Fruit fly (Drosophila melanogaster): ENCODE data around the gene CG15571.

CG15571 gene

DNA sequence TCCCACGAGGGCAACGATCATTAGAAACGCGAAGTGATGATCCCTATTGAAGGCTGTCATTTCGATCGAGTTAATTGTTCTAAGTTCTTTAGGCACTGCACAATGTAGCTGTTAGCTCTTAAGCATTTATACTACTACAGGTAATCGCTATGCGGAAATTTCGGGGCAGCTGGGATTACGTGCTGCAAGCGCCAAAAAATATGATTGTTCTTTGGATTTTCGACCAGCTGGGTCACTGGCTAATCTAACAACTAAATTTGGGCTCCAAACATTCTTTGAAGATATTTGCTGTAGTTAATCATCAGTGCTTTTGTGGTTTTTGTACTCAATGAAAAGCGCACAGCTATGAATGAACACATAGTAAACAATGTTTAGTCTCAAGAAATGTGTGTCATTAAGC lies at the start of gene CG15571:
CG15571 (minus strand) TSS at position 101 of the 400 bp plus-strand sequence.
- TF ChIP-seq dmrt93B (GFP tag; optimal IDR thresholded peaks at IDR 0.05) = no peak
- TF ChIP-seq OdsH (GFP tag; optimal IDR thresholded peaks at IDR 0.05) = no peak
- TF ChIP-seq dl (GFP tag; optimal IDR thresholded peaks at IDR 0.05; ENCODE audit: insufficient read depth in 1 of 2, partially characterized antibody in 2 of 2) = no peak
- no peak for TF ChIP-seq CG9705 (GFP tag; optimal IDR thresholded peaks at IDR 0.05)
- no peak for TF ChIP-seq foxo (GFP tag; optimal IDR thresholded peaks at IDR 0.05)
- TF ChIP-seq Mio (GFP tag; optimal IDR thresholded peaks at IDR 0.05) = no peak
- no peak for TF ChIP-seq jim (GFP tag; optimal IDR thresholded peaks at IDR 0.05)
- no peak for TF ChIP-seq pan (optimal IDR thresholded peaks at IDR 0.05)
- TF ChIP-seq CG32264 (GFP tag; optimal IDR thresholded peaks at IDR 0.05) = no peak
- TF ChIP-seq GATAd (GFP tag; optimal IDR thresholded peaks at IDR 0.05) = no peak
- TF ChIP-seq lola (GFP tag; optimal IDR thresholded peaks at IDR 0.05) = no peak
- no peak for TF ChIP-seq usp (GFP tag; optimal IDR thresholded peaks at IDR 0.05)
- no peak for TF ChIP-seq Hr78 (GFP tag; optimal IDR thresholded peaks at IDR 0.05)

DNA sequence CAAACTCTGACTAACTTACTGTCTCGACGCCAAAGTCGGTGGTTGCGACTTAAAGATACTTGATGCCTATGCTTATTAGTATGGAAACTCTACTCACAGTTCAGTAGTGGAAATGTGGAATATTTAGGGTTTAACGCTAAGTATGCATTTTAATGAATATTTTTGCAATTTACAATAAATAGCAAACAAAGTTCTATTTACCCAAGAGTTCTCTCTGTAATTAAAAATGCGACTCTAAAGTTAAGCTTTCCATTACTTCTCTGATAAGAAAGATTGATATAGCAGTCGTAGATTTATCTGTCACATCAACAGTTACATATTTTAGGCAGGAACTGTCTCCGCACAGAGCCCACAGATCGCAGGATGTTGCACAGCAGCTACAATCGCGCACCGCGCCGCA lies 48.6 kb upstream of the CG15571 start, which contains the start of gene CG12691:
CG12691 (plus strand) TSS at position 301 of the 400 bp plus-strand sequence.
- no peak for TF ChIP-seq tai (GFP tag; optimal IDR thresholded peaks at IDR 0.05)
- TF ChIP-seq Hnf4 (GFP tag; optimal IDR thresholded peaks at IDR 0.05) = no peak
- TF ChIP-seq psq (GFP tag; optimal IDR thresholded peaks at IDR 0.05) = no peak
- no peak for TF ChIP-seq woc (GFP tag; optimal IDR thresholded peaks at IDR 0.05)
- no peak for TF ChIP-seq CG32264 (GFP tag; optimal IDR thresholded peaks at IDR 0.05)
- TF ChIP-seq Sp1 (GFP tag; optimal IDR thresholded peaks at IDR 0.05) = no peak
- no peak for TF ChIP-seq Hr83 (GFP tag; optimal IDR thresholded peaks at IDR 0.05; ENCODE audit: poor library complexity, severe bottlenecking)
- no peak for TF ChIP-seq h (GFP tag; optimal IDR thresholded peaks at IDR 0.05)
- TF ChIP-seq lola (GFP tag; optimal IDR thresholded peaks at IDR 0.05) = no peak
- no peak for TF ChIP-seq N (GFP tag; optimal IDR thresholded peaks at IDR 0.05)
- TF ChIP-seq HLH106 (tag; optimal IDR thresholded peaks at IDR 0.05) = no peak
- TF ChIP-seq Hr78 (GFP tag; optimal IDR thresholded peaks at IDR 0.05) = no peak
- no peak for TF ChIP-seq OdsH (GFP tag; optimal IDR thresholded peaks at IDR 0.05)
- TF ChIP-seq brk (GFP tag; optimal IDR thresholded peaks at IDR 0.05) = no peak
- no peak for TF ChIP-seq dl (GFP tag; optimal IDR thresholded peaks at IDR 0.05; ENCODE audit: insufficient read depth in 1 of 2, partially characterized antibody in 2 of 2)
- no peak for TF ChIP-seq Vsx2 (GFP tag; optimal IDR thresholded peaks at IDR 0.05; ENCODE audit: partially characterized antibody)
- TF ChIP-seq dmrt93B (GFP tag; optimal IDR thresholded peaks at IDR 0.05) = no peak

DNA sequence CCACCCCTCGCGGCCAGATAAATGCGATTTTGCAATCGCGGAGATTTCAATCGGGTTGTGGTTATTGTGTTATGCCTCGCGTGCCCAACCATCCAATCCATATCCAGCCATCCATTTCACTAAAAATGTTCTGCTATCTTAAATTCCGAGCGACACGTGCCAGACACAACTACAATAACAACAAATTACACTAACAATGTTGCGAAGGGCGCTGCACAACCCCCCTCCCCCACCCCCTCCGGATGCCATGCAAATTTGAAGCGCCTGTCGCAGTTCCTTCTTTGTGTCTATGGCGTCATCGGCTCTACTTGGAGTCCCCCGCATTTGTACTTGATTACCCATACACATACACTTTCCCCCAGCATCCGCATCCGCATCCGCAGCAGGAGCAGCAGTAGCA lies 48.1 kb upstream of the CG15571 start:
- TF ChIP-seq sv (GFP tag; optimal IDR thresholded peaks at IDR 0.05) = no peak
- TF ChIP-seq foxo (GFP tag; optimal IDR thresholded peaks at IDR 0.05) = no peak
- no peak for TF ChIP-seq jim (GFP tag; optimal IDR thresholded peaks at IDR 0.05)
- no peak for TF ChIP-seq h (GFP tag; optimal IDR thresholded peaks at IDR 0.05)
- no peak for TF ChIP-seq dsf (GFP tag; optimal IDR thresholded peaks at IDR 0.05; ENCODE audit: borderline replicate concordance)
- TF ChIP-seq Vsx2 (GFP tag; optimal IDR thresholded peaks at IDR 0.05; ENCODE audit: partially characterized antibody) = no peak
- TF ChIP-seq GATAd (GFP tag; optimal IDR thresholded peaks at IDR 0.05) = no peak
- TF ChIP-seq br (GFP tag; optimal IDR thresholded peaks at IDR 0.05) = no peak
- no peak for TF ChIP-seq Dif (GFP tag; optimal IDR thresholded peaks at IDR 0.05; ENCODE audit: partially characterized antibody)

DNA sequence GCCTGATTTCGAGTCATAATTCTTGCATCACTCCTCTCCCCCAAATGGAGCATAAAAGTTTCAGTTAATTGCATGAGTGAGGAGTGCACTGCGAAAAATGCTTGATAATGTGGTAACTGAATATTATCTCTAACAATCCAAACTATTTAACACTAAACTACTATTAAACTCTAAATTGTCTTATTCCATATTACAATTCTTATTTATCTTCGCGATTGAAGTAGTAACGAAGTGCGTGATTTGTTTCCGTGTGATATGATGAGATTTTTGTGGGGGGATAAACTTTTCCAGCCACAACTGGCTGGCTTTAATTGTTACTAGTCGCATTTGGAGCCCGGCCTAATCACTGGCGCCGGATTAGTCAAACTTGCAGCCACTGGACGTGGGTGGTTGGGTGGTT lies 47.1 kb upstream of the CG15571 start:
- TF ChIP-seq OdsH (GFP tag; optimal IDR thresholded peaks at IDR 0.05) = no peak
- TF ChIP-seq brk (GFP tag; optimal IDR thresholded peaks at IDR 0.05) = no peak
- TF ChIP-seq fru (GFP tag; optimal IDR thresholded peaks at IDR 0.05) = no peak
- no peak for TF ChIP-seq h (GFP tag; optimal IDR thresholded peaks at IDR 0.05)
- no peak for TF ChIP-seq br (GFP tag; optimal IDR thresholded peaks at IDR 0.05)
- no peak for TF ChIP-seq Rel (GFP tag; optimal IDR thresholded peaks at IDR 0.05)
- no peak for TF ChIP-seq Rel (tag; optimal IDR thresholded peaks at IDR 0.05)
- no peak for TF ChIP-seq Sp1 (GFP tag; optimal IDR thresholded peaks at IDR 0.05)
- TF ChIP-seq GATAd (GFP tag; optimal IDR thresholded peaks at IDR 0.05) = no peak

DNA sequence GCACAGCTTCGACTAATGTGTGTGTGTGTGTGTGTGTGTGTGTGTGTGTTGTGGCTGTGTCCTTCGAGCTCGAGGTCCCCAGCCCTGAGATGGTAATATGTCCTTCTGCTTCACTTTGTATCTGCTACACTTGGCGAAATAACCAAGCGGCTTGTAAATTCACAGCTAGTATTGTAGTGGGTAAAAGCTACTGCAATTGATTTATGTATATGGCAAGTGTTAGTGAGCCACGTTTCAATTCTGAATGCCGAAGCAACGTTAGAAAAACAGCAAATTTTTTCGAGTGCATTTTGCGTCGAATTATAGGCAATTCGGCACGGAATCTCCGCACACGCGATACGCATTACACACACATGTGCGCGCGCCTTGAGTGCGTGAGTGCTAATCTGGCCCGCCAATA lies 45.5 kb upstream of the CG15571 start:
- peak; percentile 42 for TF ChIP-seq HLH106 (tag; optimal IDR thresholded peaks at IDR 0.05)
- peak; percentile 3 for TF ChIP-seq woc (GFP tag; optimal IDR thresholded peaks at IDR 0.05)
- TF ChIP-seq rgr (GFP tag; optimal IDR thresholded peaks at IDR 0.05) = peak; percentile 32
- no peak for TF ChIP-seq lola (GFP tag; optimal IDR thresholded peaks at IDR 0.05)
- TF ChIP-seq h (GFP tag; optimal IDR thresholded peaks at IDR 0.05) = peak; percentile 32
- peak; percentile 40 for TF ChIP-seq ey (GFP tag; optimal IDR thresholded peaks at IDR 0.05)
- TF ChIP-seq Sp1 (GFP tag; optimal IDR thresholded peaks at IDR 0.05) = peak; percentile 29
- peak in 1 of 2 experiments; percentile 46 for TF ChIP-seq foxo (GFP tag; optimal IDR thresholded peaks at IDR 0.05)
- peak; percentile 26 for TF ChIP-seq OdsH (GFP tag; optimal IDR thresholded peaks at IDR 0.05)
- peak; percentile 15 for TF ChIP-seq br (GFP tag; optimal IDR thresholded peaks at IDR 0.05)
- no peak for TF ChIP-seq jim (GFP tag; optimal IDR thresholded peaks at IDR 0.05)
- no peak for TF ChIP-seq N (GFP tag; optimal IDR thresholded peaks at IDR 0.05)
- peak; percentile 46 for TF ChIP-seq fru (GFP tag; optimal IDR thresholded peaks at IDR 0.05)

Measured in whole organism, wandering third instar larva.